Worm (Caenorhabditis elegans) whole organism, L2 larva: ENCODE results near the gene dbl-1.

ENCODE experiments used
- C34F6.9 ChIP-seq: fragments of 150-350 bp; optimal IDR thresholded peaks from 2 replicates; lab custom pipeline; 2014; ENCODE audit warnings: missing biosample characterization, missing genetic modification characterization
- F13H6.1 ChIP-seq: sonication (generic microtip); optimal IDR thresholded peaks from 2 replicates; lab custom pipeline; 2016; ENCODE audit warnings: missing genetic modification characterization, missing compliant biosample characterization
- R02D3.7 ChIP-seq: fragments of 150-350 bp; optimal IDR thresholded peaks from 2 replicates; lab custom pipeline; 2014; ENCODE audit warnings: missing biosample characterization, missing genetic modification characterization
- alr-1 ChIP-seq: fragments of 150-350 bp; optimal IDR thresholded peaks from 2 replicates; lab custom pipeline; 2014; ENCODE audit warnings: missing biosample characterization, missing genetic modification characterization
- blmp-1 ChIP-seq: sonication (generic microtip); optimal IDR thresholded peaks from 2 replicates; lab custom pipeline; 2017; ENCODE audit warnings: missing genetic modification characterization, mild to moderate bottlenecking, missing compliant biosample characterization, antibody characterized with exemption, moderate library complexity; ENCODE audit not compliant: insufficient read depth
- ceh-16 ChIP-seq: fragments of 150-350 bp; optimal IDR thresholded peaks from 2 replicates; lab custom pipeline; 2014; ENCODE audit warnings: missing biosample characterization, missing genetic modification characterization
- ceh-82 ChIP-seq: fragments of 150-350 bp; optimal IDR thresholded peaks from 2 replicates; lab custom pipeline; 2014; ENCODE audit warnings: missing biosample characterization, missing genetic modification characterization
- crh-2 ChIP-seq: sonication (generic microtip); optimal IDR thresholded peaks from 2 replicates; lab custom pipeline; 2017; ENCODE audit warnings: missing biosample characterization, missing genetic modification characterization
- dmd-4 ChIP-seq: sonication (generic microtip); optimal IDR thresholded peaks from 2 replicates; lab custom pipeline; 2017; ENCODE audit warnings: missing biosample characterization, missing genetic modification characterization
- egl-27 ChIP-seq: sonication (generic microtip); optimal IDR thresholded peaks from 3 replicates; lab custom pipeline; 2017; ENCODE audit warnings: missing biosample characterization, missing genetic modification reagents, missing genetic modification characterization
- elt-3 ChIP-seq: sonication (generic microtip); optimal IDR thresholded peaks from 2 replicates; lab custom pipeline; 2017; ENCODE audit warnings: missing biosample characterization, missing genetic modification characterization
- fos-1 ChIP-seq: fragments of 150-350 bp; optimal IDR thresholded peaks from 2 replicates; lab custom pipeline; 2014; ENCODE audit warnings: missing biosample characterization, missing genetic modification characterization
- gmeb-1 ChIP-seq: fragments of 150-350 bp; optimal IDR thresholded peaks from 2 replicates; lab custom pipeline; 2014; ENCODE audit warnings: missing biosample characterization, missing genetic modification characterization
- lin-11 ChIP-seq: fragments of 150-350 bp; sonication (generic microtip); optimal IDR thresholded peaks from 2 replicates; lab custom pipeline; 2014; ENCODE audit warnings: missing biosample characterization, missing genetic modification characterization, inconsistent platforms, mixed read lengths
- lin-13 ChIP-seq: fragments of 150-350 bp; optimal IDR thresholded peaks from 2 replicates; lab custom pipeline; 2014; ENCODE audit warnings: missing biosample characterization, missing genetic modification reagents, missing genetic modification characterization
- lin-39 ChIP-seq: fragments of 150-350 bp; optimal IDR thresholded peaks from 2 replicates; lab custom pipeline; 2014; ENCODE audit warnings: missing biosample characterization, missing genetic modification reagents, missing genetic modification characterization
- lsy-2 ChIP-seq, 2 experiments: fragments of 150-350 bp in 1 of 2; sonication (generic microtip) in 1 of 2; optimal IDR thresholded peaks; 2 replicates each; lab custom pipeline; 2014 to 2017; ENCODE audit warnings: missing biosample characterization in 2 of 2, missing genetic modification characterization in 2 of 2
- mab-5 ChIP-seq: fragments of 150-350 bp; optimal IDR thresholded peaks from 2 replicates; lab custom pipeline; 2014; ENCODE audit warnings: missing biosample characterization, missing genetic modification characterization
- mbf-1 ChIP-seq: sonication (generic microtip); optimal IDR thresholded peaks from 2 replicates; lab custom pipeline; 2017; ENCODE audit warnings: missing biosample characterization, missing genetic modification characterization
- mdl-1 ChIP-seq, 2 experiments: fragments of 150-350 bp in 1 of 2; sonication (generic microtip) in 1 of 2; optimal IDR thresholded peaks; 2 replicates each; lab custom pipeline; 2017; ENCODE audit warnings: missing biosample characterization in 2 of 2, missing genetic modification characterization in 2 of 2
- nhr-12 ChIP-seq: fragments of 150-350 bp; optimal IDR thresholded peaks from 2 replicates; lab custom pipeline; 2014; ENCODE audit warnings: missing biosample characterization, missing genetic modification characterization
- nhr-129 ChIP-seq: fragments of 150-350 bp; optimal IDR thresholded peaks from 2 replicates; lab custom pipeline; 2014; ENCODE audit warnings: missing biosample characterization, missing genetic modification characterization
- nhr-21 ChIP-seq: fragments of 150-350 bp; optimal IDR thresholded peaks from 2 replicates; lab custom pipeline; 2014; ENCODE audit warnings: missing biosample characterization, missing genetic modification characterization
- nhr-23 ChIP-seq: fragments of 150-350 bp; optimal IDR thresholded peaks from 2 replicates; lab custom pipeline; 2014; ENCODE audit warnings: missing biosample characterization, missing genetic modification reagents, missing genetic modification characterization
- nhr-237 ChIP-seq: fragments of 150-350 bp; optimal IDR thresholded peaks from 2 replicates; lab custom pipeline; 2014; ENCODE audit warnings: missing biosample characterization, missing genetic modification characterization
- nhr-25 ChIP-seq: fragments of 150-350 bp; sonication (generic microtip); optimal IDR thresholded peaks from 3 replicates; lab custom pipeline; 2014; ENCODE audit warnings: missing biosample characterization, missing genetic modification characterization
- nhr-6 ChIP-seq: fragments of 150-350 bp; optimal IDR thresholded peaks from 2 replicates; lab custom pipeline; 2014; ENCODE audit warnings: missing biosample characterization, missing genetic modification characterization
- peb-1 ChIP-seq: fragments of 150-350 bp; optimal IDR thresholded peaks from 2 replicates; lab custom pipeline; 2014; ENCODE audit warnings: missing biosample characterization, missing genetic modification characterization
- sem-4 ChIP-seq: fragments of 150-350 bp; optimal IDR thresholded peaks from 2 replicates; lab custom pipeline; 2014; ENCODE audit warnings: missing biosample characterization, missing genetic modification reagents, missing genetic modification characterization
- skn-1 ChIP-seq: sonication (generic microtip); optimal IDR thresholded peaks from 2 replicates; lab custom pipeline; 2017; ENCODE audit warnings: missing biosample characterization, missing genetic modification characterization
- sma-3 ChIP-seq: sonication (generic microtip); optimal IDR thresholded peaks from 2 replicates; lab custom pipeline; 2016; ENCODE audit warnings: missing genetic modification reagents, missing genetic modification characterization, missing compliant biosample characterization
- sma-9 ChIP-seq, 2 experiments: fragments of 150-350 bp in 1 of 2; sonication (generic microtip) in 1 of 2; optimal IDR thresholded peaks; 2 replicates each; lab custom pipeline; 2014 to 2016; ENCODE audit warnings: missing genetic modification characterization in 2 of 2, mild to moderate bottlenecking in 1 of 2, missing biosample characterization in 1 of 2, missing compliant biosample characterization in 1 of 2, missing genetic modification reagents in 1 of 2, moderate library complexity in 1 of 2
- snpc-4 ChIP-seq: fragments of 150-350 bp; optimal IDR thresholded peaks from 2 replicates; lab custom pipeline; 2014; ENCODE audit warnings: missing biosample characterization, missing genetic modification characterization
- unc-39 ChIP-seq: fragments of 150-350 bp; optimal IDR thresholded peaks from 2 replicates; lab custom pipeline; 2014; ENCODE audit warnings: missing biosample characterization, missing genetic modification characterization
- unc-55 ChIP-seq: fragments of 150-350 bp; sonication (generic microtip); optimal IDR thresholded peaks from 3 replicates; lab custom pipeline; 2014; ENCODE audit warnings: missing biosample characterization, missing genetic modification reagents, missing genetic modification characterization

The dbl-1 gene

DNA sequence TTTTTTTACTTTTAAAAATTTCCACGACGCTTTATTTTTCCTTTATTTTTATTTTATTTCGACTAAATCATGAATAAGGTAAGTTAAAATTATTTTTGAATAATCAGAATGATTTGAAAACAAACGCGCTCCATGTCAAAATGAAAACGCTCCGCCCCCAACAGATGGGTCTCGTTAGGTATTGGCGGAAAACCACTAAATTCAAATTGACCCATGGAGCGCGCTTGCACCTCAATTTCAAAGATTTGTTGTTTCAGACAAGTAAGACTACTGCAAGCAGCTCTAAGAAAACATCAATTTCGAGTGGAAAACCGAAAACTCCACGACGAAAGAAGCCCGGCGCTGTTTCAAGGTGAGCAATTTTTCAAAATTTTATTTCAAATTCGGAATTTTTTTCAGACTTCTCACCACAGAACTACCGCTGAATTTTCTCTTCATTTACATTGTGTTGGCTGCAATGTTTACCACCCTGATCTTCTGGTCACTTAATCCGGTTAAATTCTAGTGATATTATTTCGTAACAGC lies 30.0 kb downstream of the dbl-1 start, which contains the start of gene ZC404.2:
ZC404.2 (plus strand) TSS at position 47 of the 525 bp plus-strand sequence.
- TF ChIP-seq mbf-1 (tag; lab: Kevin White, UChicago) (no peak), mdl-1 (tag; optimal IDR thresholded peaks at IDR 0.05; lab: Kevin White, UChicago) (no peak), blmp-1 (tag; lab: Kevin White, UChicago) (no peak), nhr-129 (tag; lab: Kevin White, UChicago) (no peak), peb-1 (tag; lab: Kevin White, UChicago) (no peak), unc-55 (GFP tag; lab: Kevin White, UChicago) (no peak), ceh-82 (no peak)

DNA sequence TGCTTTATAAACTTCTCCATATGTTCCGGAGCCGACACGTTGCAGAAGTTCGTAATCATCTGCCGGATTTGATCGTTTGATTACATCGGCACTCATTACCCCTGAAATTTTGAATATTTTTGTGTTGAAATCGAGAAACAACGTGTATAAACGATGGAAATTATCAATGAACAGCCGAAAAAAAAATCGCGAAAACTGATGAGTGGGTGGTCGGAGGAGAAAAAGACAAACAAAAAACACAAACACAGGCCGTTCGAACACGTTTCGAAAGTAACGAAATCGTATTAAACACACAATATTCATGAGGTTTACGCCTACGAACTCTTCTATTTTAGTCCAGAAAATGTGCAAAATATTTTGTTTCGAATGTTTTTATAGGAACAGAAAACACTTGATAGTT lies 34.6 kb downstream of the dbl-1 start, which contains the start of gene gck-2:
gck-2 (minus strand) TSS at position 101 of the 400 bp plus-strand sequence.
- TF ChIP-seq snpc-4 (tag; lab: Kevin White, UChicago) (no peak), nhr-12 (no peak), mdl-1 (tag; optimal IDR thresholded peaks at IDR 0.05; lab: Kevin White, UChicago) (no peak), lin-11 (no peak), nhr-21 (tag; lab: Kevin White, UChicago) (no peak), nhr-23 (no peak), alr-1 (no peak), fos-1 (tag; lab: Kevin White, UChicago) (no peak), nhr-237 (tag; lab: Kevin White, UChicago) (no peak), sma-3 (GFP tag; lab: Kevin White, UChicago) (no peak), R02D3.7 (tag; lab: Kevin White, UChicago) (no peak), nhr-6 (tag; lab: Kevin White, UChicago) (no peak), sem-4 (tag; lab: Kevin White, UChicago) (no peak), dmd-4 (no peak)

DNA sequence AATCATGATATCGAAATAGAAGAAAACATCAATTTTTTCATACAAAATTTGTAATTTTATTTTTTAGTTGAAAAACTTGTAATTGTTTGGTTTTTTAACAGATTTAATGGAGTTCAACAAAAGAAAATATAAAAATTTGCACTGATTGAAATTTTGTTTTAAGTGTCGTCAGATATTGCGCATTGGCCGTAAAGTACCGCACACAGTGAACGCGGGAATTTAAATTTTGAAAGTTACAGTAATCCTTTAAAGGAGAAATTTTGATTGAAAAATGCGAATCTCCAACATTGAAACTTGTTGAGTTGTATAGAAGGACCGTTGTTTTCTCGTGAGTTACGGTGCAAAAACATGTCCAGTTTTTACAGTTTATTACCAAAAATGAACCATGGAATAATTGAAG lies 35.0 kb downstream of the dbl-1 start:
- no peak for TF ChIP-seq sma-9 (GFP tag; optimal IDR thresholded peaks at IDR 0.05; lab: Kevin White, UChicago)
- TF ChIP-seq sma-9 (tag; optimal IDR thresholded peaks at IDR 0.05; lab: Kevin White, UChicago), result no peak
- TF ChIP-seq mbf-1 (tag; lab: Kevin White, UChicago), result no peak
- peak in 1 of 2 experiments; percentile 27 for TF ChIP-seq lsy-2 (tag; optimal IDR thresholded peaks at IDR 0.05; lab: Kevin White, UChicago)
- TF ChIP-seq lin-39, result no peak
- no peak for TF ChIP-seq egl-27 (tag; lab: Kevin White, UChicago)
- TF ChIP-seq, all 48 proteins: peak for 1

DNA sequence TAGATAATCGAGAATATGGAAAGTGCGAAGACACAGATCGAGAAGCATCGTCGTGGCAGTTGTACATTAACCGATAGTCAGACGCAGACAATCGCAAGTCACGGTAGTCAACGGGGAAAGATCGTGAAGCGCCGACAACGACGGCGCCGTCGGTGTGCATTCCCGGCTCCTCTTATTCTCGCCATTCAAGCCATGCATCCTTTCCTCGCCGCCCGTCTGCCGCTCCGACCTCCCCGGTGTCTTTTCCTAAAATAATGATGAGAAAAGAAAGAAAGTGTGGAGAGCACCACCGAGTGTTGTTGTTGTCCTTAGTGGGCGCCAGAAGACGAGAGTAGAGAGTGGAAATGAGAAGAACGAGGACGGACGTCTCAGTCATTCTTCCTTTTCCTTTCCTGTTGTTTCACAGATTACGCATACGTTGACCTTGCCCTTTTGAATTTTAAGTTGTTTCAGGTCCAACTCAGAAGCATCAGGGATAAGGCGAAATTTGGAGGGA lies 35.9 kb downstream of the dbl-1 start, which contains the start of gene ZC404.1:
ZC404.1 (plus strand) TSS at position 446 of the 496 bp plus-strand sequence.
- peak; percentile 34 for TF ChIP-seq F13H6.1 (tag; lab: Kevin White, UChicago)
- TF ChIP-seq lin-11, result no peak
- peak; percentile 27 for TF ChIP-seq ceh-16
- peak; percentile 6 for TF ChIP-seq nhr-129 (tag; lab: Kevin White, UChicago)
- no peak for TF ChIP-seq gmeb-1
- peak; percentile 38 for TF ChIP-seq unc-55 (GFP tag; lab: Kevin White, UChicago)
- TF ChIP-seq skn-1 (tag; lab: Kevin White, UChicago), result no peak
- peak; percentile 62 for TF ChIP-seq snpc-4 (tag; lab: Kevin White, UChicago)

DNA sequence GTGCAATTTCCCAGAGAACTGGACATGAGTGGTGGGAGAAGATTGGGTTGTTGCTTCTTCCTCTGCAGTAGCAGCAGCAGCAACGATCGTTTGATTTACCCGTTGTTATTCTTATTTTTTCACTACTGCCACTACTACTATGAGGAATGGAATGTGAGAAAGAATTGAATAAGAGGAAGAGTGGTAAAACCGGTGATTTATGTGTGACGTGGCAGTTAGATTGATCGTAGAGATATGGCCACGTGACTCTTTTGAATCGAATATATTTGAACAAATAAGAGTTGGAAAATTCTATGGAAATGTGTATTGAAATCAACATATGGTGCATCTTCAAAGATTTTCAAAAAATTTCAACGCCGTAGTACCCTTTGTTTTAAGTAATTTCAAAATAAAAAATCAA lies 38.3 kb downstream of the dbl-1 start:
- TF ChIP-seq crh-2 (tag; lab: Kevin White, UChicago), result peak; percentile 83
- TF ChIP-seq C34F6.9, result peak; percentile 7
- TF ChIP-seq elt-3, result no peak
- no peak for TF ChIP-seq nhr-25 (tag; lab: Kevin White, UChicago)
- no peak for TF ChIP-seq lin-13 (GFP tag; lab: Kevin White, UChicago)
- no peak for TF ChIP-seq R02D3.7 (tag; lab: Kevin White, UChicago)
- TF ChIP-seq unc-39 (tag; lab: Kevin White, UChicago), result no peak
- no peak for TF ChIP-seq ceh-82
- no peak for TF ChIP-seq egl-27 (tag; lab: Kevin White, UChicago)
- no peak for TF ChIP-seq nhr-237 (tag; lab: Kevin White, UChicago)
- TF ChIP-seq nhr-6 (tag; lab: Kevin White, UChicago), result no peak
- no peak for TF ChIP-seq alr-1
- no peak for TF ChIP-seq mab-5 (tag; lab: Kevin White, UChicago)
- TF ChIP-seq sma-3 (GFP tag; lab: Kevin White, UChicago), result no peak
